Fruit fly (Drosophila melanogaster): ENCODE results near the gene Ubc2.

The Ubc2 gene

dm6 chr2L:10736993-10737756 is 30.6 kb downstream of the Ubc2 start, which contains the start of the genes Vha16-5 and CG12299 (continued):
- peak; percentile 16 for TF ChIP-seq org-1 (GFP tag; optimal IDR thresholded peaks at IDR 0.05)
- TF ChIP-seq dati (GFP tag; IDR thresholded peaks at IDR 0.05) = peak; percentile 73
- TF ChIP-seq fd64A (GFP tag; optimal IDR thresholded peaks at IDR 0.05) = no peak
- no peak for TF ChIP-seq z (GFP tag; IDR thresholded peaks at IDR 0.05)
- peak; percentile 95 for TF ChIP-seq CG10366 (GFP tag; IDR thresholded peaks at IDR 0.05)
- peak; percentile 91 for TF ChIP-seq CG13775 (GFP tag; optimal IDR thresholded peaks at IDR 0.05)
- TF ChIP-seq CG3163 (GFP tag; optimal IDR thresholded peaks at IDR 0.05) = peak; percentile 77
- TF ChIP-seq lab (GFP tag; optimal IDR thresholded peaks at IDR 0.05) = no peak
- TF ChIP-seq trem (tag; optimal IDR thresholded peaks at IDR 0.05) = peak; percentile 30
- TF ChIP-seq Dp (GFP tag; optimal IDR thresholded peaks at IDR 0.05) = peak; percentile 92
- TF ChIP-seq CG8359 (GFP tag; optimal IDR thresholded peaks at IDR 0.05; ENCODE audit: borderline replicate concordance) = no peak
- peak; percentile 86 for TF ChIP-seq CG5953 (GFP tag; IDR thresholded peaks at IDR 0.05)
- TF ChIP-seq ERR (GFP tag; optimal IDR thresholded peaks at IDR 0.05) = no peak
- peak; percentile 88 for TF ChIP-seq CG15696 (tag; optimal IDR thresholded peaks at IDR 0.05)
- TF ChIP-seq CG6683 (GFP tag; optimal IDR thresholded peaks at IDR 0.05) = peak; percentile 21
- TF ChIP-seq CG14014 (GFP tag; IDR thresholded peaks at IDR 0.05) = peak; percentile 80
- peak; percentile 74 for TF ChIP-seq mam (GFP tag; optimal IDR thresholded peaks at IDR 0.05)
- TF ChIP-seq sim (GFP tag; IDR thresholded peaks at IDR 0.05) = no peak; the same call in 1 of the 2 replicates
- TF ChIP-seq CG33557 (GFP tag; optimal IDR thresholded peaks at IDR 0.05) = no peak
- peak; percentile 54 for TF ChIP-seq CG30431 (GFP tag; optimal IDR thresholded peaks at IDR 0.05)
- TF ChIP-seq CG7786 (GFP tag; optimal IDR thresholded peaks at IDR 0.05) = peak; percentile 86
- TF ChIP-seq Optix (GFP tag; IDR thresholded peaks at IDR 0.05) = peak; percentile 92
- no peak for TF ChIP-seq tll (GFP tag; optimal IDR thresholded peaks at IDR 0.05)
- peak; percentile 43 for TF ChIP-seq jing (GFP tag; optimal IDR thresholded peaks at IDR 0.05)
- peak; percentile 92 for TF ChIP-seq CG13424 (tag; optimal IDR thresholded peaks at IDR 0.05)
- no peak for TF ChIP-seq TFAM (GFP tag; optimal IDR thresholded peaks at IDR 0.05)
- peak; percentile 50 for TF ChIP-seq trh (GFP tag; optimal IDR thresholded peaks at IDR 0.05)
- TF ChIP-seq usp (GFP tag; optimal IDR thresholded peaks at IDR 0.05) = no peak
- peak; percentile 82 for TF ChIP-seq CG4820 (GFP tag; optimal IDR thresholded peaks at IDR 0.05)
- TF ChIP-seq CG10274 (GFP tag; optimal IDR thresholded peaks at IDR 0.05) = no peak
- peak; percentile 61 for TF ChIP-seq da (GFP tag; optimal IDR thresholded peaks at IDR 0.05)
- TF ChIP-seq gce (GFP tag; IDR thresholded peaks at IDR 0.05) = no peak
- peak; percentile 78 for TF ChIP-seq CG4617 (GFP tag; optimal IDR thresholded peaks at IDR 0.05; ENCODE audit: borderline replicate concordance)
- TF ChIP-seq Doc2 (GFP tag; IDR thresholded peaks at IDR 0.05) = peak; percentile 72; the same call in 1 of the 2 replicates
- TF ChIP-seq cato (GFP tag; optimal IDR thresholded peaks at IDR 0.05; ENCODE audit: borderline replicate concordance) = peak; percentile 64
- TF ChIP-seq CG1529 (GFP tag; optimal IDR thresholded peaks at IDR 0.05) = no peak
- 0 out of 2 replicates have a peak, but pooled peaks have one; percentile 9 for TF ChIP-seq danr (GFP tag; IDR thresholded peaks at IDR 0.05)
- TF ChIP-seq CG17359 (tag; optimal IDR thresholded peaks at IDR 0.05) = peak; percentile 79
- no peak for TF ChIP-seq odd (GFP tag; optimal IDR thresholded peaks at IDR 0.05)
- TF ChIP-seq Hr51 (GFP tag; optimal IDR thresholded peaks at IDR 0.05) = peak in 1 of 2 experiments; percentile 90
- TF ChIP-seq Nf-YB (GFP tag; optimal IDR thresholded peaks at IDR 0.05) = no peak
- no peak for TF ChIP-seq Kr (GFP tag; optimal IDR thresholded peaks at IDR 0.05)
- peak; percentile 92 for TF ChIP-seq Antp (GFP tag; optimal IDR thresholded peaks at IDR 0.05)
- peak; percentile 76 for TF ChIP-seq CG13123 (GFP tag; optimal IDR thresholded peaks at IDR 0.05)
- peak; percentile 68 for TF ChIP-seq psq (GFP tag; optimal IDR thresholded peaks at IDR 0.05)
- TF ChIP-seq HLH3B (GFP tag; IDR thresholded peaks at IDR 0.05) = peak; percentile 93
- peak; percentile 81 for TF ChIP-seq Hr3 (GFP tag; optimal IDR thresholded peaks at IDR 0.05)
- no peak for TF ChIP-seq hth (optimal IDR thresholded peaks at IDR 0.05)
- TF ChIP-seq CG17328 (GFP tag; IDR thresholded peaks at IDR 0.05) = peak; percentile 93
- no peak for TF ChIP-seq CG3281 (GFP tag; optimal IDR thresholded peaks at IDR 0.05)

Measured in whole organism, embryonic.